Worm (Caenorhabditis elegans): ENCODE data around the gene daf-42.

DNA sequence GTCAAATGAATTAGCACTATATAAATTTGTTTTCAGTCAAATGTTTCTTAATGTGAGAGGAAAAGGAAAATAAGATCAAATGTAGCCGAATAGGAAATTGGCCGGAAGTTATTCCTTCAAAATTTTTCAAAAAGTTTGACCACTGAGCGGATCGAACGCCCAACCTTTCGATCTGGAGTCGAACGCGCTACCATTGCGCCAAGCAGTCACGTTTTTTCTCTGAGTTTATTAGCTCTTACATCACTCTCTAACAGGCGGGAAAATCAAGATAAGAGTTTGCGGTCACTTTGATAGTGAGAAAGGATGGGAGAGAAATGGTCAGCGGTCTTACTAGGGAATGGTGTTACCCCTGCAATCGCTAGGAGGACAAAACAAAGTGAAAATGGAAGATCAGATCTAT is 2.6 kb downstream of the daf-42 start:
- TF ChIP-seq hlh-13 (GFP tag; optimal IDR thresholded peaks at IDR 0.05): no peak
- TF ChIP-seq fax-1 (tag; optimal IDR thresholded peaks at IDR 0.05): no peak
- no peak for TF ChIP-seq rnt-1 (tag; optimal IDR thresholded peaks at IDR 0.05)
- no peak for TF ChIP-seq syd-9 (tag; optimal IDR thresholded peaks at IDR 0.05)
- no peak for TF ChIP-seq pqm-1 (tag; optimal IDR thresholded peaks at IDR 0.05)
- no peak for TF ChIP-seq elt-2 (tag; optimal IDR thresholded peaks at IDR 0.05)
- TF ChIP-seq ref-2 (tag; optimal IDR thresholded peaks at IDR 0.05): no peak
- TF ChIP-seq sox-4 (tag; optimal IDR thresholded peaks at IDR 0.05): no peak

Measured in whole organism, late embryonic.